Worm (Caenorhabditis elegans) whole organism, young adult: Measurements from ENCODE around the gene F56D6.18.

Source experiments
- B0035.1 ChIP-seq: sonication (generic microtip); optimal IDR thresholded peaks from 2 replicates; lab custom pipeline; 2016; ENCODE audit warnings: missing genetic modification characterization, mild to moderate bottlenecking, missing compliant biosample characterization, missing genotype, missing genetic modification reagents
- C17E4.6 ChIP-seq: fragments of 200-800 bp; sonication (Bioruptor generic); IDR thresholded peaks from 2 replicates; pipeline ENCODE4 v1.3.6; 2022; ENCODE audit warnings: missing genetic modification reagents, missing genetic modification characterization, missing compliant biosample characterization
- D2030.7 ChIP-seq: fragments of 200-800 bp; sonication (Bioruptor generic); IDR thresholded peaks from 2 replicates; pipeline ENCODE4 v1.3.6; 2022; ENCODE audit warnings: missing genetic modification reagents, missing genetic modification characterization, missing compliant biosample characterization
- F22D6.2 ChIP-seq: sonication (generic microtip); optimal IDR thresholded peaks from 2 replicates; lab custom pipeline; 2016; ENCODE audit warnings: mild to moderate bottlenecking, missing genetic modification characterization, missing compliant biosample characterization
- F52B5.7 ChIP-seq: sonication (generic microtip); optimal IDR thresholded peaks from 2 replicates; lab custom pipeline; 2016; ENCODE audit warnings: mild to moderate bottlenecking, missing genetic modification characterization, missing compliant biosample characterization
- K12H6.12 ChIP-seq: fragments of 200-800 bp; sonication (Bioruptor generic); optimal IDR thresholded peaks from 2 replicates; lab custom pipeline; 2018; ENCODE audit warnings: mild to moderate bottlenecking, missing genetic modification characterization, missing compliant biosample characterization
- Y56A3A.18 ChIP-seq: fragments of 200-800 bp; sonication (Bioruptor generic); IDR thresholded peaks from 2 replicates; pipeline ENCODE4 v1.3.6; 2022; ENCODE audit warnings: missing genetic modification reagents, missing genetic modification characterization, missing compliant biosample characterization
- akir-1 ChIP-seq: fragments of 200-800 bp; sonication (Bioruptor generic); optimal IDR thresholded peaks from 2 replicates; lab custom pipeline; 2018; ENCODE audit warnings: mild to moderate bottlenecking, missing genetic modification characterization, moderate library complexity, missing compliant biosample characterization
- ama-1 ChIP-seq, 3 experiments: fragments of 150-350 bp in 1 of 3; sonication (generic microtip) in 2 of 3; optimal IDR thresholded peaks; 2 replicates each; lab custom pipeline; 2014 to 2018; ENCODE audit warnings: missing biosample characterization in 2 of 3, missing genetic modification characterization in 2 of 3, missing genetic modification reagents in 2 of 3
- aptf-2 ChIP-seq: fragments of 200-800 bp; sonication (Bioruptor generic); conservative IDR thresholded peaks from 2 replicates; pipeline ENCODE4 v1.3.6; 2022; ENCODE audit warnings: missing genetic modification reagents, missing genetic modification characterization, missing compliant biosample characterization
- attf-3 ChIP-seq: fragments of 200-800 bp; sonication (Bioruptor generic); conservative IDR thresholded peaks from 2 replicates; pipeline ENCODE4 v1.3.6; 2022; ENCODE audit warnings: missing genetic modification reagents, missing genetic modification characterization, missing compliant biosample characterization
- attf-5 ChIP-seq: fragments of 200-800 bp; sonication (Bioruptor generic); optimal IDR thresholded peaks from 2 replicates; lab custom pipeline; 2018; ENCODE audit warnings: mild to moderate bottlenecking, missing genetic modification characterization, missing compliant biosample characterization
- attf-6 ChIP-seq: fragments of 200-800 bp; sonication (Bioruptor generic); IDR thresholded peaks from 2 replicates; pipeline ENCODE4 v1.3.6; 2022; ENCODE audit warnings: missing genetic modification reagents, missing genetic modification characterization, missing compliant biosample characterization
- bed-2 ChIP-seq: fragments of 200-800 bp; sonication (Bioruptor generic); IDR thresholded peaks from 2 replicates; pipeline ENCODE4 v1.3.6; 2022; ENCODE audit warnings: missing genetic modification reagents, missing genetic modification characterization, missing compliant biosample characterization
- ceh-100 ChIP-seq: fragments of 200-800 bp; sonication (Bioruptor generic); IDR thresholded peaks from 2 replicates; pipeline ENCODE4 v1.3.6; 2022; ENCODE audit warnings: missing genetic modification reagents, missing genetic modification characterization, missing compliant biosample characterization
- ceh-58 ChIP-seq: fragments of 200-800 bp; sonication (Bioruptor generic); IDR thresholded peaks from 2 replicates; pipeline ENCODE4 v1.3.6; 2022; ENCODE audit warnings: missing genetic modification characterization, missing compliant biosample characterization
- ceh-91 ChIP-seq: fragments of 200-800 bp; sonication (Bioruptor generic); IDR thresholded peaks from 2 replicates; pipeline ENCODE4 v1.3.6; 2022; ENCODE audit warnings: missing genetic modification reagents, missing genetic modification characterization, missing compliant biosample characterization
- dpff-1 ChIP-seq: sonication (generic microtip); optimal IDR thresholded peaks from 2 replicates; lab custom pipeline; 2017; ENCODE audit warnings: mild to moderate bottlenecking, missing genetic modification characterization, missing compliant biosample characterization
- dpl-1 ChIP-seq: fragments of 150-350 bp; optimal IDR thresholded peaks from 2 replicates; lab custom pipeline; 2014; ENCODE audit warnings: missing biosample characterization, missing genetic modification reagents, missing genetic modification characterization
- egl-44 ChIP-seq: fragments of 200-800 bp; sonication (Bioruptor generic); IDR thresholded peaks from 2 replicates; pipeline ENCODE4 v1.3.6; 2022; ENCODE audit warnings: missing genetic modification reagents, missing genetic modification characterization, missing compliant biosample characterization
- egrh-3 ChIP-seq: fragments of 200-800 bp; sonication (Bioruptor generic); IDR thresholded peaks from 2 replicates; pipeline ENCODE4 v1.3.6; 2022; ENCODE audit warnings: missing genetic modification reagents, missing genetic modification characterization, missing compliant biosample characterization
- ekl-4 ChIP-seq: fragments of 200-800 bp; sonication (Bioruptor generic); IDR thresholded peaks from 2 replicates; pipeline ENCODE4 v1.3.6; 2022; ENCODE audit warnings: missing genetic modification reagents, missing genetic modification characterization, missing compliant biosample characterization
- gei-17 ChIP-seq: fragments of 200-800 bp; sonication (Bioruptor generic); optimal IDR thresholded peaks from 2 replicates; lab custom pipeline; 2018; ENCODE audit warnings: mild to moderate bottlenecking, missing genetic modification characterization, missing compliant biosample characterization
- hlh-12 ChIP-seq: sonication (generic microtip); optimal IDR thresholded peaks from 2 replicates; lab custom pipeline; 2016; ENCODE audit warnings: missing genetic modification characterization, missing compliant biosample characterization
- hlh-26 ChIP-seq: fragments of 200-800 bp; sonication (Bioruptor generic); conservative IDR thresholded peaks from 2 replicates; pipeline ENCODE4 v1.3.6; 2022; ENCODE audit warnings: missing genetic modification reagents, missing genetic modification characterization, missing compliant biosample characterization
- hmg-20 ChIP-seq: fragments of 200-800 bp; sonication (Bioruptor generic); IDR thresholded peaks from 2 replicates; pipeline ENCODE4 v1.3.6; 2022; ENCODE audit warnings: missing genetic modification reagents, missing genetic modification characterization, missing compliant biosample characterization
- lin-26 ChIP-seq: fragments of 200-800 bp; sonication (Bioruptor generic); IDR thresholded peaks from 2 replicates; pipeline ENCODE4 v1.3.6; 2022; ENCODE audit warnings: missing genetic modification reagents, missing genetic modification characterization, missing compliant biosample characterization
- lin-40 ChIP-seq: sonication (generic microtip); optimal IDR thresholded peaks from 2 replicates; lab custom pipeline; 2016; ENCODE audit warnings: missing genetic modification characterization, mild to moderate bottlenecking, missing compliant biosample characterization, missing genotype, missing genetic modification reagents
- lsl-1 ChIP-seq: fragments of 200-800 bp; sonication (Bioruptor generic); optimal IDR thresholded peaks from 2 replicates; lab custom pipeline; 2018; ENCODE audit warnings: mild to moderate bottlenecking, missing genetic modification characterization, moderate library complexity, missing compliant biosample characterization
- madf-10 ChIP-seq: sonication (generic microtip); optimal IDR thresholded peaks from 2 replicates; lab custom pipeline; 2016; ENCODE audit warnings: mild to moderate bottlenecking, missing genetic modification characterization, missing compliant biosample characterization
- madf-8 ChIP-seq: fragments of 200-800 bp; sonication (Bioruptor generic); conservative IDR thresholded peaks from 2 replicates; pipeline ENCODE4 v1.3.6; 2022; ENCODE audit warnings: missing genetic modification reagents, missing genetic modification characterization, missing compliant biosample characterization
- mcd-1 ChIP-seq: fragments of 200-800 bp; sonication (Bioruptor generic); IDR thresholded peaks from 2 replicates; pipeline ENCODE4 v1.3.6; 2022; ENCODE audit warnings: missing genetic modification reagents, missing genetic modification characterization, missing compliant biosample characterization
- mes-4 ChIP-seq: sonication (generic microtip); optimal IDR thresholded peaks from 2 replicates; lab custom pipeline; 2016; ENCODE audit warnings: missing genotype, missing genetic modification characterization, missing compliant biosample characterization
- nfya-2 ChIP-seq: fragments of 200-800 bp; sonication (Bioruptor generic); IDR thresholded peaks from 2 replicates; pipeline ENCODE4 v1.3.6; 2022; ENCODE audit warnings: missing genetic modification reagents, missing genetic modification characterization, missing compliant biosample characterization
- nhr-80 ChIP-seq: sonication (generic microtip); optimal IDR thresholded peaks from 2 replicates; lab custom pipeline; 2016; ENCODE audit warnings: missing genetic modification characterization, missing compliant biosample characterization
- pha-4 ChIP-seq: fragments of 150-350 bp; sonication (generic microtip); optimal IDR thresholded peaks from 2 replicates; lab custom pipeline; 2014; ENCODE audit warnings: missing biosample characterization, missing genetic modification reagents, missing genetic modification characterization
- rec-8 ChIP-seq, 2 experiments: sonication (generic microtip); optimal IDR thresholded peaks; 2 replicates each; lab custom pipeline; 2016; ENCODE audit warnings: mild to moderate bottlenecking in 2 of 2, missing genetic modification characterization in 2 of 2, missing genetic modification reagents in 2 of 2, missing genotype in 2 of 2, missing biosample characterization in 1 of 2, missing compliant biosample characterization in 1 of 2, moderate library complexity in 1 of 2
- rpc-1 ChIP-seq, 2 experiments: fragments of 150-350 bp in 1 of 2; sonication (generic microtip) in 1 of 2; optimal IDR thresholded peaks; 2 replicates each; lab custom pipeline; 2014 to 2018; ENCODE audit warnings: missing biosample characterization in 1 of 2, missing genetic modification characterization in 1 of 2, missing genetic modification reagents in 1 of 2, missing genotype in 1 of 2
- snpc-1.3 ChIP-seq: sonication (generic microtip); optimal IDR thresholded peaks from 2 replicates; lab custom pipeline; 2017; ENCODE audit warnings: missing genetic modification characterization, mild to moderate bottlenecking, missing compliant biosample characterization, antibody characterized with exemption, moderate library complexity, missing genotype, missing genetic modification reagents; ENCODE audit not compliant: insufficient read depth
- snpc-4 ChIP-seq, 5 experiments: fragments of 150-350 bp in 1 of 5; sonication (generic microtip) in 4 of 5; optimal IDR thresholded peaks; 2 replicates each; lab custom pipeline; 2014 to 2018; ENCODE audit warnings: missing genetic modification characterization in 5 of 5, missing biosample characterization in 3 of 5, antibody characterized with exemption in 2 of 5, mild to moderate bottlenecking in 2 of 5, missing compliant biosample characterization in 2 of 5, missing genotype in 2 of 5, moderate library complexity in 2 of 5, missing genetic modification reagents in 1 of 5
- somi-1 ChIP-seq: fragments of 200-800 bp; sonication (Bioruptor generic); optimal IDR thresholded peaks from 2 replicates; lab custom pipeline; 2018; ENCODE audit warnings: mild to moderate bottlenecking, missing genetic modification characterization, missing compliant biosample characterization
- sptf-2 ChIP-seq: fragments of 200-800 bp; sonication (Bioruptor generic); optimal IDR thresholded peaks from 2 replicates; lab custom pipeline; 2018; ENCODE audit warnings: mild to moderate bottlenecking, missing genetic modification characterization, missing compliant biosample characterization
- tlf-1 ChIP-seq: fragments of 200-800 bp; sonication (Bioruptor generic); optimal IDR thresholded peaks from 2 replicates; lab custom pipeline; 2018; ENCODE audit warnings: mild to moderate bottlenecking, missing genetic modification characterization, missing compliant biosample characterization
- unc-130 ChIP-seq: sonication (generic microtip); optimal IDR thresholded peaks from 2 replicates; lab custom pipeline; 2016; ENCODE audit warnings: missing genetic modification reagents, missing genetic modification characterization, missing compliant biosample characterization
- xnd-1 ChIP-seq: sonication (generic microtip); optimal IDR thresholded peaks from 2 replicates; lab custom pipeline; 2016; ENCODE audit warnings: missing genotype, missing genetic modification reagents, missing genetic modification characterization, missing compliant biosample characterization
- ztf-22 ChIP-seq: fragments of 200-800 bp; sonication (Bioruptor generic); optimal IDR thresholded peaks from 2 replicates; lab custom pipeline; 2018; ENCODE audit warnings: mild to moderate bottlenecking, missing genetic modification characterization, moderate library complexity, missing compliant biosample characterization
- ztf-26 ChIP-seq: sonication (generic microtip); optimal IDR thresholded peaks from 2 replicates; lab custom pipeline; 2017; ENCODE audit warnings: missing genetic modification characterization, missing compliant biosample characterization
- ztf-28 ChIP-seq: fragments of 200-800 bp; sonication (Bioruptor generic); IDR thresholded peaks from 2 replicates; pipeline ENCODE4 v1.3.6; 2022; ENCODE audit warnings: missing genetic modification reagents, missing genetic modification characterization, missing compliant biosample characterization

Gene F56D6.18

ce11 chrIV:3874417-3874816 is 37.3 kb downstream of the F56D6.18 start (continued):
- TF ChIP-seq unc-130 (GFP tag; lab: Kevin White, UChicago): no peak
- TF ChIP-seq dpl-1 (GFP tag; lab: Kevin White, UChicago): no peak
- no peak for TF ChIP-seq tlf-1 (GFP tag; lab: Kevin White, UChicago)
- TF ChIP-seq F52B5.7: no peak
- peak; percentile 42 for TF ChIP-seq lin-40
- no peak for TF ChIP-seq rpc-1 (optimal IDR thresholded peaks at IDR 0.05; lab: Kevin White, UChicago)
- no peak for TF ChIP-seq rpc-1 (tag; optimal IDR thresholded peaks at IDR 0.05; lab: Kevin White, UChicago)
- no peak for TF ChIP-seq hlh-12 (tag; lab: Kevin White, UChicago)
- TF ChIP-seq hlh-26 (GFP tag; lab: Robert Waterston, UW): no peak
- no peak for TF ChIP-seq bed-2 (GFP tag; lab: Robert Waterston, UW)
- TF ChIP-seq egrh-3 (GFP tag; lab: Robert Waterston, UW): no peak
- TF ChIP-seq F22D6.2: no peak
- no peak for TF ChIP-seq C17E4.6 (GFP tag; lab: Robert Waterston, UW)
- no peak for TF ChIP-seq sptf-2
- no peak for TF ChIP-seq madf-8 (GFP tag; lab: Robert Waterston, UW)
- no peak for TF ChIP-seq gei-17 (GFP tag; lab: Kevin White, UChicago)
- TF ChIP-seq lin-26: no peak
- no peak for TF ChIP-seq B0035.1
- TF ChIP-seq attf-3 (GFP tag; lab: Robert Waterston, UW): no peak
- no peak for TF ChIP-seq ztf-28
- no peak for TF ChIP-seq pha-4 (tag; lab: Kevin White, UChicago)
- TF ChIP-seq snpc-4 (GFP tag; optimal IDR thresholded peaks at IDR 0.05; lab: Kevin White, UChicago): no peak
- TF ChIP-seq snpc-4 (tag; optimal IDR thresholded peaks at IDR 0.05; lab: Kevin White, UChicago): no peak
- TF ChIP-seq ceh-91: no peak
- no peak for TF ChIP-seq akir-1 (GFP tag; lab: Kevin White, UChicago)
- TF ChIP-seq mes-4 (tag; lab: Kevin White, UChicago): no peak
- no peak for TF ChIP-seq snpc-1.3 (tag; lab: Kevin White, UChicago)
- TF ChIP-seq ekl-4: no peak
- no peak for TF ChIP-seq D2030.7 (GFP tag; lab: Robert Waterston, UW)
- no peak for TF ChIP-seq Y56A3A.18 (GFP tag; lab: Robert Waterston, UW)
- no peak for TF ChIP-seq aptf-2
- no peak for TF ChIP-seq ceh-100 (GFP tag; lab: Robert Waterston, UW)
- TF ChIP-seq ceh-58 (GFP tag; lab: Robert Waterston, UW): no peak
- no peak for TF ChIP-seq madf-10 (tag; lab: Kevin White, UChicago)
- no peak for TF ChIP-seq somi-1 (GFP tag; lab: Kevin White, UChicago)
- peak; percentile 30; the same call in 1 of the 2 replicates for TF ChIP-seq mcd-1 (GFP tag; lab: Robert Waterston, UW)
- peak; percentile 29 for TF ChIP-seq attf-5 (GFP tag; lab: Kevin White, UChicago)
- peak; percentile 58 for TF ChIP-seq ama-1 (optimal IDR thresholded peaks at IDR 0.05; lab: Kevin White, UChicago)
- no peak for TF ChIP-seq ama-1 (GFP tag; optimal IDR thresholded peaks at IDR 0.05; lab: Kevin White, UChicago)
- no peak for TF ChIP-seq hmg-20 (GFP tag; lab: Robert Waterston, UW)
- no peak for TF ChIP-seq rec-8 (tag; optimal IDR thresholded peaks at IDR 0.05; lab: Kevin White, UChicago)
- no peak for TF ChIP-seq lsl-1 (GFP tag; lab: Kevin White, UChicago)
- no peak for TF ChIP-seq egl-44 (GFP tag; lab: Robert Waterston, UW)
- peak; percentile 40 for TF ChIP-seq nhr-80 (tag; lab: Kevin White, UChicago)
- no peak for TF ChIP-seq ztf-26 (tag; lab: Kevin White, UChicago)
- peak; percentile 34 for TF ChIP-seq K12H6.12 (tag; lab: Kevin White, UChicago)
- no peak for TF ChIP-seq attf-6
- no peak for TF ChIP-seq dpff-1 (tag; lab: Kevin White, UChicago)
- TF ChIP-seq ztf-22 (GFP tag; lab: Kevin White, UChicago): no peak
- TF ChIP-seq xnd-1 (tag; lab: Kevin White, UChicago): no peak
- no peak for TF ChIP-seq nfya-2
